Fruit fly (Drosophila melanogaster) whole organism: ENCODE measurements around the gene CG31253.
"Not testable (repeated sequence)": the region's sequence is repeated elsewhere in the genome, so short reads cannot be mapped to it uniquely, and the experiment has no call there.

Experiments
- CG8478 ChIP-seq: fragments of >200 bp; optimal IDR thresholded peaks from 2 replicates; lab custom pipeline; 2018; ENCODE audit warnings: inconsistent platforms
- Dll ChIP-seq: fragments of >200 bp; optimal IDR thresholded peaks from 2 replicates; lab custom pipeline; 2017
- EcR ChIP-seq, 2 experiments: fragments of >200 bp; optimal IDR thresholded peaks; 2 replicates each; lab custom pipeline; 2017; ENCODE audit warnings: missing biosample characterization in 2 of 2, missing genetic modification characterization in 2 of 2, missing genetic modification reagents in 2 of 2
- pan ChIP-seq: fragments of >200 bp; optimal IDR thresholded peaks from 2 replicates; lab custom pipeline; 2017
- psq ChIP-seq: fragments of >200 bp; optimal IDR thresholded peaks from 2 replicates; lab custom pipeline; 2017
- usp ChIP-seq: fragments of >200 bp; optimal IDR thresholded peaks from 2 replicates; lab custom pipeline; 2017; ENCODE audit warnings: missing biosample characterization, missing genetic modification characterization, mixed read lengths

CG31253 gene

dm6 chr3R:27960473-27960872, at the start of gene CG31253:
CG31253 (minus strand) TSS chr3R:27960573.
- not testable (repeated sequence) for TF ChIP-seq usp; CG8478; Dll (lab: Kevin White, UChicago)

dm6 chr3R:28004034-28004433, 43.7 kb upstream of the CG31253 start:
- TF ChIP-seq usp (no peak), Dll (lab: Kevin White, UChicago) (no peak), pan (lab: Kevin White, UChicago) (no peak), CG8478 (no peak), psq (lab: Kevin White, UChicago) (no peak), EcR (GFP tag; optimal IDR thresholded peaks at IDR 0.05; lab: Kevin White, UChicago) (no peak)

- TF ChIP-seq pan (lab: Kevin White, UChicago) (no peak), usp (no peak), EcR (GFP tag; optimal IDR thresholded peaks at IDR 0.05; lab: Kevin White, UChicago) (no peak), CG8478 (no peak), Dll (lab: Kevin White, UChicago) (no peak), psq (lab: Kevin White, UChicago) (no peak)
Observed at dm6 chr3R:27990651-27991050, 30.3 kb upstream of the CG31253 start, which contains the start of gene CG4815. CG4815 (minus strand) TSS chr3R:27990751.

DNA sequence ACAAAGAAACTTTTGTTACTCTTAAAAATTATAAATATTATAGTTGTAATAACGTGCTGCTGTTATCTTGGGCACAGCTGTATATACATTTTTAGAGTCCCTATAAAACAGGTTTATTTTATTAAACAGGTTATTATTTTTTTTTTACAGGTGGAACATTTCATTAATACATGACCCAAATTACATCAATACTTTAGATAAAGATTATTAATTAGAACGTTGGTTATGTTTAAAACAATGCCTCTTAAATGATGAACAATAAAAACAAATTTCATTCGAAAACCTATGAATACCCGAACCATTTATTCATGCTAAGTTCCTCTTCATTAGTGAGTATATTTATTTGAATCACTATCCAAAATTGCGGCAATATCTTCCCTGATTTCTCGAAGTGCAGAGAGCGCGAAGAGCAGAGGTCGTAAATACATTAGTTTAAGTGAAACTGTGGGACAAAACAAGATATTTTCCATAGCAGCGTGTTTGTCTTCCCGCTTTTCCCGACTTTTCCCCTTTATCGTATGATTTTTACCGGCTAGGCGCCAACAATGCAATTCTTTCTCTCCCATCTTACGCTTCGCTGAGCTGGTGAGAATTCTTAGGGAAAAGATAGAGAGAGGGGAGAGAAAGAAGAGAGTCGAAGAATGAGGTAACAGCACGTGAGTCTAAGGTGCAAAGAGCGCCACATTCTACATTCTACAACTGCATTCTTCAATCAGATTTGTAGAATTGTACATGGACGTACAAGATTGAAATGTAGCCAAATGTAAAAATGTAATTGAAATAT, 28.5 kb upstream of the CG31253 start:
- no peak for TF ChIP-seq CG8478
- TF ChIP-seq Dll (lab: Kevin White, UChicago), result no peak
- TF ChIP-seq pan (lab: Kevin White, UChicago), result no peak
- no peak for TF ChIP-seq EcR (GFP tag; optimal IDR thresholded peaks at IDR 0.05; lab: Kevin White, UChicago)
- TF ChIP-seq usp, result no peak

DNA sequence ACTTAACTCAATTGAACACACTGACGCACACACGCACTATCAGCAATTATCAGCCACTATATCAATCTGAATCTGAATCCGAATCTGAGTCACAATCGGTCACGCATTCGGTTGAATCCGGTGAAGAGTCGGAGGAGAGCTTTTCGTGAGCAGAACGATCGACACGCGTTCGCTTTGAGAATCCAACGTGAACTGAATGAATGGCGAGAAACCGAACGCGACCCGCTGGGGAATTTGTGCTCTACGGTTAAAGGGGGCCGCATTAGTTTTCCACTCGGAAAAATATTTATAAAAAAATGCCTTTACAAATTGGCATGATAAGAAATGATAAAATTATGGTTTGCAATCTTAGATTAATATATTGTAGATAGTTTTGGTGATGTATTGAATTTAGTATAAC, 27.8 kb upstream of the CG31253 start, which contains the start of gene betaTub97EF:
TSS of gene betaTub97EF (minus strand) at position 196 of the 400 bp plus-strand sequence.
- TF ChIP-seq psq (lab: Kevin White, UChicago), result no peak
- TF ChIP-seq pan (lab: Kevin White, UChicago), result no peak
- no peak for TF ChIP-seq EcR (GFP tag; optimal IDR thresholded peaks at IDR 0.05; lab: Kevin White, UChicago)
- no peak for TF ChIP-seq usp
- no peak for TF ChIP-seq CG8478
- TF ChIP-seq Dll (lab: Kevin White, UChicago), result no peak

- TF ChIP-seq CG8478 (no peak), Dll (lab: Kevin White, UChicago) (peak; percentile 8)
Observed at dm6 chr3R:27987772-27988171, 27.4 kb upstream of the CG31253 start.

dm6 chr3R:27987329-27987728, 27.0 kb upstream of the CG31253 start:
- no peak for TF ChIP-seq CG8478
- TF ChIP-seq EcR (GFP tag; optimal IDR thresholded peaks at IDR 0.05; lab: Kevin White, UChicago), result no peak
- TF ChIP-seq psq (lab: Kevin White, UChicago), result no peak
- TF ChIP-seq Dll (lab: Kevin White, UChicago), result no peak

DNA sequence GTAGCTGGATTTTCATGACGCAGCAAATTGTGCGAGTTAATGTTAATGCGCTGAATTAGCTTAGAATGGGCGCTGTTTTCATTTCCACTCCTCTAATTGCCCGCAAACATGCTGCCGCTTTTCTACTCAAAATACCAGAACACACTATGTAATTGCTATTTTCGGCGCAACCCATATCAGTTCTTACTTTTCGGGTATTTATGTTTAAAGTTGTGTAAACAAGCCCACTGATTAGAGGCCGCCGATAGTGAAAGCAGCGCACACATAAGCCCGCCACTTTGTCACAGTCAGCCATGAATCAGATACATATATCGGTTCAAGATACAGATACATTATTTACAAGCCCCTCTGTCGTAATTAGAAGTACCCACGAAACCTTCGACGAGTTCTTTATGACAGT, 26.4 kb upstream of the CG31253 start:
- no peak for TF ChIP-seq EcR (GFP tag; optimal IDR thresholded peaks at IDR 0.05; lab: Kevin White, UChicago)
- no peak for TF ChIP-seq usp
- no peak for TF ChIP-seq psq (lab: Kevin White, UChicago)
- no peak for TF ChIP-seq Dll (lab: Kevin White, UChicago)
- no peak for TF ChIP-seq pan (lab: Kevin White, UChicago)
- TF ChIP-seq CG8478, result no peak

dm6 chr3R:27963119-27963518, 2.7 kb upstream of the CG31253 start, which contains the start of the genes CG31131 and CG4849:
CG31131 (minus strand) TSS chr3R:27963219.
CG4849 (plus strand) TSS chr3R:27963415.
- not testable (repeated sequence) for TF ChIP-seq pan (lab: Kevin White, UChicago); EcR (GFP tag; optimal IDR thresholded peaks at IDR 0.05; lab: Kevin White, UChicago); psq (lab: Kevin White, UChicago)

- not testable (repeated sequence) for TF ChIP-seq Dll (lab: Kevin White, UChicago); EcR (GFP tag; optimal IDR thresholded peaks at IDR 0.05; lab: Kevin White, UChicago); pan (lab: Kevin White, UChicago)
Observed at dm6 chr3R:27959145-27959544, 1.2 kb downstream of the CG31253 start, which contains the start of the genes CG42487 and CG4884. CG42487 (minus strand) TSS chr3R:27959245. CG4884 (minus strand) TSS chr3R:27959245.

DNA sequence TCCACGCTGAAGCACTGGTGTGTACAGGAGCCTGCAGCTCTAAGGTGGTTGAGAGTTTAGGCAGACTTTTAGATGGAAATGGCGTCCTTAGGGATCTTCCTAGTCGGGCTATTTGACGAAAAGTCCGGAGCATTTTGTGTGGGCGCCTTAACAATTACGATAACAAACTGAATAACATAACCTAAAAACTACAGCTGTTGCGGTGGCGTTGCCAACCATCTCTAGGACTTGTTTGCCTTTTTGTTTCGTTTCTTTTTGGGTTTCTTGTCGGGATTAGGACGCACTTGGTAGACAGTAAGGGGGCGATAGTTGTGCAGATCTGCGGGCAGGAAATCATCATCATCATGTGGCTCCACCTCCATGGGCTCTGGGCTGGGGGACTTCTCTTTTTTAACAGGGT, 2.4 kb downstream of the CG31253 start:
- no peak for TF ChIP-seq CG8478
- no peak for TF ChIP-seq Dll (lab: Kevin White, UChicago)

- TF ChIP-seq EcR (GFP tag; optimal IDR thresholded peaks at IDR 0.05; lab: Kevin White, UChicago) (no peak), pan (lab: Kevin White, UChicago) (no peak), usp (no peak), Dll (lab: Kevin White, UChicago) (no peak), CG8478 (no peak), psq (lab: Kevin White, UChicago) (no peak)
Observed at dm6 chr3R:27954533-27954932, 5.8 kb downstream of the CG31253 start, which contains the start of gene Nep7. Nep7 (plus strand) TSS chr3R:27954917.

DNA sequence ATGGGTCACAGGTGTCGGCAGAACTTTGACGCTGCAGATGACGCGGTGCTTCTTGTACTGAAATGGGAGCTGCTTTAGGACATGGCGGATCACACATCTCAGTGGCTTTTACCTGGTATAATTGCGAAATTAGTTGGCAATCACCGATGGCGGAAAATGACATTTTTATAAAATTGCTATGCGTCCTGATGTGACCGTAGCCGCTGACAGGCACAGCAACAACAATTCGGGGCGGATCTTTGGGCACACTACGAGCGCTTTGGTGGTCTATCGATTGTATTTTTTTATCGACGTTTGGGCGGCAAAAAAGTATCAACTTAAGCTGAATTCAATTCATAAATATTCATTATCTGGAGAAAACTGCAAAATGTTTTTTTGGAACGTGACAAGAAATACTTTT, 6.5 kb downstream of the CG31253 start, which contains the start of gene CG4951:
TSS of gene CG4951 (minus strand) at position 223 of the 400 bp plus-strand sequence.
- TF ChIP-seq Dll (lab: Kevin White, UChicago), result no peak
- TF ChIP-seq EcR (GFP tag; optimal IDR thresholded peaks at IDR 0.05; lab: Kevin White, UChicago), result no peak
- no peak for TF ChIP-seq pan (lab: Kevin White, UChicago)
- no peak for TF ChIP-seq psq (lab: Kevin White, UChicago)
- TF ChIP-seq usp, result no peak
- TF ChIP-seq CG8478, result no peak
